Fruit fly (Drosophila melanogaster) whole organism, embryonic: Measurements from ENCODE around the gene FBXO11.

Experiments used
- CG10366 ChIP-seq: fragments of 200-800 bp; sonication (Bioruptor generic); IDR thresholded peaks from 2 replicates; pipeline ENCODE4 v1.3.6; 2022; ENCODE audit warnings: missing biosample characterization, missing genetic modification characterization
- CG10979 ChIP-seq: fragments of 200-800 bp; sonication (Bioruptor generic); optimal IDR thresholded peaks from 2 replicates; lab custom pipeline; 2018; ENCODE audit warnings: missing biosample characterization, mild to moderate bottlenecking, missing genetic modification characterization, moderate library complexity
- CG11247 ChIP-seq: fragments of 200-800 bp; sonication (Bioruptor generic); IDR thresholded peaks from 2 replicates; pipeline ENCODE4 v1.3.6; 2022; ENCODE audit warnings: missing biosample characterization, missing genetic modification characterization
- CG12219 ChIP-seq: fragments of 200-800 bp; sonication (Bioruptor generic); optimal IDR thresholded peaks from 3 replicates; lab custom pipeline; 2018; ENCODE audit warnings: missing biosample characterization, mild to moderate bottlenecking, missing genetic modification characterization
- CG12299 ChIP-seq: fragments of 200-800 bp; sonication (Bioruptor generic); optimal IDR thresholded peaks from 2 replicates; lab custom pipeline; 2018; ENCODE audit warnings: missing biosample characterization, mild to moderate bottlenecking, missing genetic modification characterization
- CG13287 ChIP-seq: fragments of 200-800 bp; sonication (Bioruptor generic); IDR thresholded peaks from 2 replicates; pipeline ENCODE4 v1.3.6; 2022; ENCODE audit warnings: missing biosample characterization, missing genetic modification characterization; ENCODE audit not compliant: partially characterized antibody
- CG13296 ChIP-seq: fragments of 200-800 bp; sonication (Bioruptor generic); optimal IDR thresholded peaks from 3 replicates; lab custom pipeline; 2018; ENCODE audit warnings: missing biosample characterization, mild to moderate bottlenecking, missing genetic modification characterization
- CG13424 ChIP-seq: fragments of 200-800 bp; sonication (Bioruptor generic); optimal IDR thresholded peaks from 2 replicates; lab custom pipeline; 2019; ENCODE audit warnings: missing biosample characterization, mild to moderate bottlenecking, missing genetic modification characterization, moderate library complexity
- CG15011 ChIP-seq: fragments of 200-800 bp; sonication (Bioruptor generic); optimal IDR thresholded peaks from 3 replicates; lab custom pipeline; 2018; ENCODE audit warnings: missing biosample characterization, mild to moderate bottlenecking, missing genetic modification characterization
- CG15696 ChIP-seq: fragments of 200-800 bp; sonication (Bioruptor generic); optimal IDR thresholded peaks from 2 replicates; lab custom pipeline; 2019; ENCODE audit warnings: missing biosample characterization, mild to moderate bottlenecking, missing genetic modification characterization, moderate library complexity
- CG16813 ChIP-seq: fragments of 200-800 bp; sonication (Bioruptor generic); IDR thresholded peaks from 3 replicates; pipeline ENCODE4 v1.3.6; 2022; ENCODE audit warnings: missing biosample characterization, missing genetic modification characterization; ENCODE audit not compliant: partially characterized antibody
- CG18599 ChIP-seq: fragments of 200-800 bp; sonication (Bioruptor generic); optimal IDR thresholded peaks from 3 replicates; lab custom pipeline; 2017; ENCODE audit warnings: missing biosample characterization, missing genetic modification characterization, mild to moderate bottlenecking, moderate library complexity, missing genetic modification reagents
- CG2129 ChIP-seq: fragments of 200-800 bp; sonication (Bioruptor generic); IDR thresholded peaks from 2 replicates; pipeline ENCODE4 v1.3.6; 2022; ENCODE audit warnings: missing biosample characterization, missing genetic modification characterization; ENCODE audit not compliant: partially characterized antibody
- CG2712 ChIP-seq: fragments of 200-800 bp; optimal IDR thresholded peaks from 3 replicates; lab custom pipeline; 2019; ENCODE audit warnings: missing biosample characterization, mild to moderate bottlenecking, missing genetic modification characterization, moderate library complexity
- CG30403 ChIP-seq: fragments of 200-800 bp; sonication (Bioruptor generic); optimal IDR thresholded peaks from 3 replicates; lab custom pipeline; 2016; ENCODE audit warnings: missing biosample characterization, missing genetic modification characterization
- CG32532 ChIP-seq: fragments of 200-800 bp; sonication (Bioruptor generic); IDR thresholded peaks from 2 replicates; pipeline ENCODE4 v1.3.6; 2022; ENCODE audit warnings: missing biosample characterization, missing genetic modification characterization
- CG34224 ChIP-seq: fragments of 200-800 bp; sonication (Bioruptor generic); IDR thresholded peaks from 3 replicates; pipeline ENCODE4 v1.3.6; 2022; ENCODE audit warnings: missing biosample characterization, missing genetic modification characterization; ENCODE audit not compliant: partially characterized antibody
- CG34422 ChIP-seq: fragments of 200-800 bp; sonication (Bioruptor generic); IDR thresholded peaks from 3 replicates; pipeline ENCODE4 v1.3.6; 2022; ENCODE audit warnings: missing biosample characterization, missing genetic modification characterization
- CG9727 ChIP-seq: fragments of 200-800 bp; sonication (Bioruptor generic); optimal IDR thresholded peaks from 3 replicates; lab custom pipeline; 2017; ENCODE audit warnings: missing biosample characterization, mild to moderate bottlenecking, missing genetic modification characterization
- CrebB ChIP-seq: fragments of 200-800 bp; sonication (Bioruptor generic); optimal IDR thresholded peaks from 3 replicates; lab custom pipeline; 2018; ENCODE audit warnings: missing biosample characterization, mild to moderate bottlenecking, missing genetic modification characterization
- Dbx ChIP-seq: fragments of 200-800 bp; sonication (Bioruptor generic); IDR thresholded peaks from 3 replicates; pipeline ENCODE4 v1.3.6; 2022; ENCODE audit warnings: missing biosample characterization, missing genetic modification characterization
- Dll ChIP-seq: fragments of 200-800 bp; sonication (Bioruptor generic); IDR thresholded peaks from 4 replicates; pipeline ENCODE4 v1.3.6; 2022; ENCODE audit warnings: missing biosample characterization, missing genetic modification characterization; ENCODE audit not compliant: partially characterized antibody
- Dp ChIP-seq: fragments of 200-800 bp; sonication (Bioruptor generic); optimal IDR thresholded peaks from 2 replicates; lab custom pipeline; 2018; ENCODE audit warnings: missing biosample characterization, mild to moderate bottlenecking, missing genetic modification characterization, moderate library complexity
- E2f2 ChIP-seq: fragments of 200-800 bp; sonication (Bioruptor generic); IDR thresholded peaks from 2 replicates; pipeline ENCODE4 v1.3.6; 2022; ENCODE audit warnings: missing biosample characterization, missing genetic modification characterization
- Fer1 ChIP-seq: fragments of 200-800 bp; sonication (Bioruptor generic); optimal IDR thresholded peaks from 2 replicates; lab custom pipeline; 2017; ENCODE audit warnings: missing biosample characterization, mild to moderate bottlenecking, missing genetic modification characterization
- Hand ChIP-seq: fragments of 200-800 bp; sonication (Bioruptor generic); optimal IDR thresholded peaks from 2 replicates; lab custom pipeline; 2017; ENCODE audit warnings: mild to moderate bottlenecking, missing biosample characterization, missing genetic modification reagents, missing genetic modification characterization
- MESR4 ChIP-seq: fragments of 200-800 bp; sonication (Bioruptor generic); optimal IDR thresholded peaks from 2 replicates; lab custom pipeline; 2018; ENCODE audit warnings: missing biosample characterization, mild to moderate bottlenecking, missing genetic modification characterization, moderate library complexity
- Max ChIP-seq: fragments of 200-800 bp; sonication (Bioruptor generic); optimal IDR thresholded peaks from 2 replicates; lab custom pipeline; 2016; ENCODE audit warnings: missing biosample characterization, mild to moderate bottlenecking, missing genetic modification characterization
- NfI ChIP-seq: fragments of 200-800 bp; sonication (Bioruptor generic); optimal IDR thresholded peaks from 3 replicates; lab custom pipeline; 2018; ENCODE audit warnings: missing biosample characterization, mild to moderate bottlenecking, missing genetic modification characterization, moderate library complexity
- Rfx ChIP-seq: fragments of 200-800 bp; sonication (Bioruptor generic); IDR thresholded peaks from 2 replicates; pipeline ENCODE4 v1.3.6; 2022; ENCODE audit warnings: missing biosample characterization, missing genetic modification characterization
- ato ChIP-seq: fragments of 200-800 bp; sonication (Bioruptor generic); IDR thresholded peaks from 2 replicates; pipeline ENCODE4 v1.3.6; 2022; ENCODE audit warnings: missing biosample characterization, missing genetic modification characterization; ENCODE audit not compliant: partially characterized antibody
- bigmax ChIP-seq: fragments of 200-800 bp; sonication (Bioruptor generic); optimal IDR thresholded peaks from 2 replicates; lab custom pipeline; 2018; ENCODE audit warnings: missing biosample characterization, mild to moderate bottlenecking, missing genetic modification characterization
- br ChIP-seq: fragments of >200 bp; optimal IDR thresholded peaks from 2 replicates; lab custom pipeline; 2017
- bsh ChIP-seq, 2 experiments: fragments of 200-800 bp; sonication (Bioruptor generic); optimal IDR thresholded peaks; 2 replicates each; lab custom pipeline; 2017 to 2018; ENCODE audit warnings: mild to moderate bottlenecking in 2 of 2, missing biosample characterization in 2 of 2, missing genetic modification characterization in 2 of 2, moderate library complexity in 1 of 2
- chinmo ChIP-seq: fragments of 200-800 bp; sonication (Bioruptor generic); IDR thresholded peaks from 4 replicates; pipeline ENCODE4 v1.3.6; 2022; ENCODE audit warnings: missing biosample characterization, missing genetic modification characterization; ENCODE audit not compliant: partially characterized antibody
- chm ChIP-seq: fragments of 200-800 bp; sonication (Bioruptor generic); IDR thresholded peaks from 2 replicates; pipeline ENCODE4 v1.3.6; 2022; ENCODE audit warnings: missing biosample characterization, missing genetic modification characterization
- disco-r ChIP-seq: fragments of 200-800 bp; sonication (Bioruptor generic); optimal IDR thresholded peaks from 2 replicates; lab custom pipeline; 2016; ENCODE audit warnings: missing biosample characterization, missing genetic modification characterization
- gce ChIP-seq: fragments of 200-800 bp; sonication (Bioruptor generic); IDR thresholded peaks from 3 replicates; pipeline ENCODE4 v1.3.6; 2022; ENCODE audit warnings: missing biosample characterization, missing genetic modification characterization
- hbn ChIP-seq: fragments of 200-800 bp; sonication (Bioruptor generic); IDR thresholded peaks from 2 replicates; pipeline ENCODE4 v1.3.6; 2022; ENCODE audit warnings: missing biosample characterization, missing genetic modification characterization; ENCODE audit not compliant: partially characterized antibody
- lola ChIP-seq, 3 experiments: fragments of >200 bp in 2 of 3; fragments of 200-800 bp in 1 of 3; sonication (Bioruptor generic) in 1 of 3; optimal IDR thresholded peaks; 2 replicates each; lab custom pipeline; 2017 to 2019; ENCODE audit warnings: missing biosample characterization in 3 of 3, missing genetic modification characterization in 3 of 3, mild to moderate bottlenecking in 1 of 3, moderate library complexity in 1 of 3
- nerfin-1 ChIP-seq: fragments of 200-800 bp; sonication (Bioruptor generic); optimal IDR thresholded peaks from 3 replicates; lab custom pipeline; 2019; ENCODE audit warnings: missing biosample characterization, mild to moderate bottlenecking, missing genetic modification characterization, moderate library complexity
- pum ChIP-seq: fragments of 200-800 bp; sonication (Bioruptor generic); optimal IDR thresholded peaks from 2 replicates; lab custom pipeline; 2016; ENCODE audit warnings: missing biosample characterization, missing genetic modification characterization
- pzg ChIP-seq: fragments of 200-800 bp; sonication (Bioruptor generic); optimal IDR thresholded peaks from 3 replicates; lab custom pipeline; 2018; ENCODE audit warnings: missing biosample characterization, mild to moderate bottlenecking, missing genetic modification characterization, moderate library complexity
- sens-2 ChIP-seq: fragments of 200-800 bp; sonication (Bioruptor generic); IDR thresholded peaks from 2 replicates; pipeline ENCODE4 v1.3.6; 2022; ENCODE audit warnings: missing biosample characterization, missing genetic modification characterization
- ssp ChIP-seq: fragments of 200-800 bp; sonication (Bioruptor generic); IDR thresholded peaks from 2 replicates; pipeline ENCODE4 v1.3.6; 2022; ENCODE audit warnings: missing biosample characterization, missing genetic modification characterization
- z ChIP-seq: fragments of 200-800 bp; sonication (Bioruptor generic); IDR thresholded peaks from 3 replicates; pipeline ENCODE4 v1.3.6; 2022; ENCODE audit warnings: missing biosample characterization, missing genetic modification characterization

The FBXO11 gene

dm6 chr3R:9759360-9760191 lies 49.6 kb downstream of the FBXO11 start, which contains the start of gene Mpi (continued):
- TF ChIP-seq Dll (GFP tag; lab: Robert Waterston, UW) (peak; percentile 67), Fer1 (GFP tag; lab: Kevin White, UChicago) (peak; percentile 43), CG13424 (peak; percentile 49), E2f2 (peak; percentile 46; the same call in 1 of the 2 replicates), ssp (peak; percentile 16; the same call in 1 of the 2 replicates), MESR4 (peak; percentile 83), CG2712 (tag; lab: Kevin White, UChicago) (no peak), NfI (GFP tag; lab: Kevin White, UChicago) (no peak), chinmo (0 out of 4 replicates have a peak, but pooled peaks have one; percentile 32), CrebB (tag; lab: Kevin White, UChicago) (peak; percentile 25), pzg (GFP tag; lab: Kevin White, UChicago) (peak; percentile 54), lola (GFP tag; optimal IDR thresholded peaks at IDR 0.05; lab: Kevin White, UChicago) (peak in 1 of 3 experiments; percentile 44), CG15696 (peak; percentile 34), CG10366 (GFP tag; lab: Robert Waterston, UW) (peak; percentile 13; the same call in 1 of the 2 replicates), gce (GFP tag; lab: Robert Waterston, UW) (no peak), Dp (peak; percentile 18), nerfin-1 (tag; lab: Kevin White, UChicago) (peak; percentile 8), CG9727 (GFP tag; lab: Kevin White, UChicago) (peak; percentile 32), CG12219 (peak; percentile 11), z (GFP tag; lab: Robert Waterston, UW) (no peak), CG13296 (GFP tag; lab: Kevin White, UChicago) (peak; percentile 29), hbn (peak; percentile 43; the same call in 1 of the 2 replicates), sens-2 (GFP tag; lab: Robert Waterston, UW) (no peak), chm (GFP tag; lab: Robert Waterston, UW) (0 out of 2 replicates have a peak, but pooled peaks have one; percentile 14), pum (no peak), bsh (GFP tag; optimal IDR thresholded peaks at IDR 0.05; lab: Kevin White, UChicago) (peak in 1 of 2 experiments; percentile 42), bigmax (GFP tag; lab: Kevin White, UChicago) (peak; percentile 20), disco-r (GFP tag; lab: Kevin White, UChicago) (no peak), CG34422 (0 out of 3 replicates have a peak, but pooled peaks have one; percentile 30), CG16813 (GFP tag; lab: Robert Waterston, UW) (peak; percentile 52; the same call in 1 of the 3 replicates), Rfx (GFP tag; lab: Robert Waterston, UW) (peak; percentile 43), Hand (GFP tag; lab: Kevin White, UChicago) (peak; percentile 21), br (lab: Kevin White, UChicago) (no peak), CG2129 (GFP tag; lab: Robert Waterston, UW) (peak; percentile 45; the same call in 1 of the 2 replicates), CG34224 (peak; percentile 42; the same call in 1 of the 3 replicates), CG30403 (GFP tag; lab: Kevin White, UChicago) (peak; percentile 18), Max (GFP tag; lab: Kevin White, UChicago) (peak; percentile 70), Dbx (GFP tag; lab: Robert Waterston, UW) (0 out of 3 replicates have a peak, but pooled peaks have one; percentile 3), ato (GFP tag; lab: Robert Waterston, UW) (0 out of 2 replicates have a peak, but pooled peaks have one; percentile 45), CG32532 (peak; percentile 42), CG18599 (GFP tag; lab: Kevin White, UChicago) (no peak), CG12299 (tag; lab: Kevin White, UChicago) (peak; percentile 36), CG11247 (GFP tag; lab: Robert Waterston, UW) (0 out of 2 replicates have a peak, but pooled peaks have one; percentile 17), CG15011 (no peak), CG10979 (tag; lab: Kevin White, UChicago) (peak; percentile 44), CG13287 (GFP tag; lab: Robert Waterston, UW) (peak; percentile 69)
